Worm (Caenorhabditis elegans) whole organism, dauer: ENCODE data around the gene C08H9.16.

Experiments used
- unc-62 ChIP-seq: sonication (generic microtip); optimal IDR thresholded peaks from 2 replicates; lab custom pipeline; 2017; ENCODE audit warnings: missing biosample characterization, missing genetic modification reagents, missing genetic modification characterization

Gene C08H9.16

DNA sequence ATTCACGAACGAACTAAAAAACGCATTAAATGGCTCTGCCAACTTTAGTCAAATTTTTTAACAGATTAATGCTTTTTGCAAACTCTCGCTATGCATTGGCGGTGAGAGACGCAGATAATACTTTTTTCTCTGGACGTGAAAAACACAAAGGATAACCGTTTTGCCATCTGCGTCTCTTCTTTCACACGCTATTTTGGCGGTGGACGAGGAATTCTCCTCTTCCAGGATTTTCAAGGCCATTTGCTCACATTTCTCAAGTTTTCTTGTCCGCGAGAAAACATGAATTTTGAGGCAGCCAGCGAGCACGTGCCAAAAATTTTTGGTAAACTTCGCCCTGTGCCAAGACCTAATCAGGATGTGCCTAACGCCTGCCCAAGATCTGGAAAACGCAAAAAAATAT is 38.4 kb downstream of the C08H9.16 start:
- TF ChIP-seq unc-62, result no peak

DNA sequence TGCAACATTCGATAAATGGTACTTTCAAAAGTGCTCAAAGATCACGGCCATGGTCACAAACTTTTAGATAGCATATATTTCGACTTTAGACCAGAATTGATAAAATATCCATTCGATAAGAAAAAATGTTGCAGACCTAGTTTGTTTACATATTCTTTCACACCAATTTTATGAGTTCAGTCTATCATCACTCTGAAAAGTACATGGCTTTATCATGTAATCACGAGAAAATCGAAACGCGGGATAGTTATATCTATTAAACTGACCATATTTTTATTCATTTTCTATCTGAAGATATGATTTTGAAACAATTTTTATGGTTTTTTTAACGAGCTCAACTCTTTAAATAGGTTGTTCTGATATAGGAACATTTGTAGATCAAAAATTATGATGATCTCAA is 38.9 kb downstream of the C08H9.16 start, which contains the start of gene pho-11:
TSS of gene pho-11 (plus strand) at position 374 of the 400 bp plus-strand sequence.
- TF ChIP-seq unc-62, result no peak

ce11 chrII:9933947-9934383 is 41.4 kb downstream of the C08H9.16 start:
- no peak for TF ChIP-seq unc-62

DNA sequence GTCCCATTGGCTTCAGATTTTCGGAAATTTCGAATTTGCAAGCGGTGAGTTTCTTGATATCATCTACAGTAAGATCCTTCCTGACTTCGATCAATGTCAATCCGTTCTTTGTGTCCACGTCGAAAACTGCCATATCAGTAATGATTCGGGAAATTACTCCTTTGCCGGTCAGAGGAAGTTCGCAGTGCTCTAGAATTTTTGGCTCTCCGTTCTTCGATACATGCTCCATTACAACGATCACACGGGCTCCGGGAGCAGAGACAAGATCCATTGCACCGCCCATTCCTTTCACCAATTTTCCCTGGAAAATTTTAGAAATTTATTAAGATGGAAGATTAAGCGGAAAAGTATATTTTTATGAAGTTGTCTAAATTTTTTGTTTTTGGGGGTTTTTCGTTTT is 42.0 kb downstream of the C08H9.16 start:
- TF ChIP-seq unc-62, result no peak

DNA sequence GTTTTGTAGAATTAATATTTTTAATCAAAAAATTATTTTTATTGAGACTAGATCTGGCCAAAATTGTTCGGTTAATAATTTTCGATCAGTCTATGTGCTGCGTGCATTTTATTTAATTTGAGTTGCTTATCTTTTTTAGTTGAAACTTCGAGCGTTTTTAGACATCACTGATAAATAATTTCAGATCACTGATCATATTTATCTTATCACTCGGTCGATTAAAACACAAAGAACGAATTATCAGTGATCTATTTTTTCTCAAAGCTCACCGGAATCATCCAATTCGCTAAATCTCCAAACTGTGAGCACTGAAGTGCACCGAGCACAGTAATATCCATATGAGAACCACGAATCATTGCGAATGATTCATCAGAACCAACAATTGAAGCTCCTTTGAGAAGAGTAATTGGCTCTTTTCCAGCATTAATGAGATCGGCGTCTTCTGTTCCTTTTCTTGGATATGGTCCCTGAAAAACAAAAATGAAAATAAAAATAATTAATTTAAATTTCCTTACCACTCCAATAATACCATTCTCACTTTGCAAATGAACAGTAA is 42.5 kb downstream of the C08H9.16 start:
- no peak for TF ChIP-seq unc-62

ce11 chrII:9935664-9936063 is 43.1 kb downstream of the C08H9.16 start:
- TF ChIP-seq unc-62, result no peak

- no peak for TF ChIP-seq unc-62
These were observed 44.3 kb downstream of the C08H9.16 start, which contains the start of gene C05C10.3 for ce11 chrII:9936859-9937258. C05C10.3 (minus strand) TSS chrII:9936893.

DNA sequence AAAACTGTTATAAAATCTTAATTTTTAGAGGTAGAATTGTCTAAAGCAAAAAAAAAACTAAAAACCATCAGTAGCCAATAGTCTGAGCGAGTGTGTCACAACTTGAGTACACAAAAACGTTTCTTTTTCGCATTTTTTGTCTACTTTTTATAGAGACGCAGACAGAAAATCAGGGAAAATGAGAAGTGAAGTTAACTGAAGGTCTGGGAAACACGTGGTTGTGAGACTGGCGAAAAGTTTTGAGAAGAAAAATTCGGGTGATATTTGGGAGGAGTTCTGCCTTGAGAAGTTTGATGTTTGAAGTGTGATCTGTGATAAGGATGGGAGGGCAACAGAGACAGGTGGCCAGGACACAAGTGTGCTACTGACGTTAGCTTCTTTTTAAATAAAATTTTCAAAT is 45.0 kb downstream of the C08H9.16 start:
- TF ChIP-seq unc-62, result no peak

DNA sequence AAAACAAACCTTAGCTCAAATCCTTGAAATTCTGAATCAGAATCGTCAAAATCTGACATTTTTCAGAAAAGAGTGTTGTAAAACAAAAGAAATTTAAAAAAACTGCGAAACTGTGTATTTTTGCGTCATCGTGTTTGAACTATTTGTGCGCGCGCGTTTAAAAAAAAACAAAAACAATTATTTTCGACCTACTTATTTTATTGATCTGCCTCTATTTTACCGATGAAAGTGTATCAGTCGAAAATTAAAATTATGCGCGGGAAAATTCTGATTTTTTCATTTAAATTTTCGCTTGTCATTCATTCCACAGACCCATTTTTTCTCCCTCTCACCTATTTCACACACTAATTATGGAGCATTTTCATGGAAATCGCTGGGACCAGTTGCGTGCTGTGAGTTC is 46.3 kb downstream of the C08H9.16 start, which contains the start of the genes C05C10.7 and C05C10.5:
TSS of gene C05C10.7 (minus strand) at position 95 of the 400 bp plus-strand sequence.
TSS of gene C05C10.5 (plus strand) at position 164 of the 400 bp plus-strand sequence.
- no peak for TF ChIP-seq unc-62

ce11 chrII:9940430-9940829 is 47.9 kb downstream of the C08H9.16 start, which contains the start of gene ufd-3:
ufd-3 (plus strand) TSS chrII:9940753.
- no peak for TF ChIP-seq unc-62

DNA sequence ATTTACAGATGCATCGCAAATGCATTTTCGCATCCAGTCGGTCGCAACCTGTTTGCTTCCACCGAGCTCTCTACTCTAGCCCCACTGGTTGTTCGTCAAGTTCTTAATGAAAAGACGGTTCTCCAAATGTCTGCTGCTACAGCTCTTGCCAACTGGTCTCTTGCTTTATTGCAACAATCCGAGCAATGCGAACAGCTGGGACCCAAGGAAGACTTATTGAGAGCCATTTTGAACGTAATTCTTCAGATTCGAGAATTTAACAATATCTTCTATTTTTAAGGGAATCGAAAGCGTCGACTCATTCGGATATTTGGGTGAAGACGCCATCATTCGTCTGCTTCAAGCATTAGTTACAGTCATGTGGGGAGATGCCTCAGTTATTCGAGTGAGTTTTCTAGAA is 50.7 kb downstream of the C08H9.16 start:
- no peak for TF ChIP-seq unc-62

DNA sequence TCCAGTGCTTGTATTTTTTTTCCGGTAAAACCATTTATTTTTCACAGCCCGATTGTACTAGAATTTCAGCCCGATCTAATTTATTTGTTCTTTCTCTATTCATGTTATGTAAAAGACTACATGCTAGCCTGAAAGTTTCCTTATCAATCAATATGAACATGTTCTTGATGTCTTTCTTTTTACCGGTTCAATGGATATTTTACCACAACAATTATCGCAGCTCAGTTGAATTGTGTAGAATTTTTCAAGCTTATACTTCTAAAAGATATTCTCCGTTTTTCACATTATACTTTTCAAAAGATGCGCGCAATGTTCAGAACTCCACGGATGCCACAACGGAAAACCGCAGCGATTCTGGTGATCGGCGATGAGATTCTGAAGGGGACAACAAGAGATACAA is 51.3 kb downstream of the C08H9.16 start, which contains the start of gene flad-1:
TSS of gene flad-1 (plus strand) at position 301 of the 400 bp plus-strand sequence.
- TF ChIP-seq unc-62, result no peak
